Worm (Caenorhabditis elegans) whole organism, L3 larva: ENCODE measurements around the gene ZK673.2.

ENCODE experiments used
- ZK546.5 ChIP-seq: sonication (generic microtip); optimal IDR thresholded peaks from 2 replicates; lab custom pipeline; 2017; ENCODE audit warnings: missing biosample characterization, missing genetic modification characterization
- aly-2 ChIP-seq: fragments of 150-350 bp; optimal IDR thresholded peaks from 2 replicates; lab custom pipeline; 2014; ENCODE audit warnings: missing biosample characterization, missing genetic modification characterization
- ceh-82 ChIP-seq: fragments of 150-350 bp; optimal IDR thresholded peaks from 2 replicates; lab custom pipeline; 2014; ENCODE audit warnings: missing biosample characterization, missing genetic modification characterization
- fkh-10 ChIP-seq: sonication (generic microtip); optimal IDR thresholded peaks from 2 replicates; lab custom pipeline; 2017; ENCODE audit warnings: missing biosample characterization, missing genetic modification reagents, missing genetic modification characterization
- lsy-12 ChIP-seq: sonication (generic microtip); optimal IDR thresholded peaks from 2 replicates; lab custom pipeline; 2016; ENCODE audit warnings: mild to moderate bottlenecking, missing genetic modification characterization, missing compliant biosample characterization
- mdl-1 ChIP-seq: fragments of 150-350 bp; optimal IDR thresholded peaks from 2 replicates; lab custom pipeline; 2014; ENCODE audit warnings: missing biosample characterization, missing genetic modification characterization
- nfya-1 ChIP-seq: sonication (generic microtip); optimal IDR thresholded peaks from 2 replicates; lab custom pipeline; 2017; ENCODE audit warnings: missing genetic modification characterization, mild to moderate bottlenecking, missing compliant biosample characterization, antibody characterized with exemption, moderate library complexity; ENCODE audit not compliant: insufficient read depth
- snpc-4 ChIP-seq: fragments of 150-350 bp; optimal IDR thresholded peaks from 2 replicates; lab custom pipeline; 2014; ENCODE audit warnings: missing biosample characterization, missing genetic modification characterization
- tbx-2 ChIP-seq: sonication (generic microtip); optimal IDR thresholded peaks from 2 replicates; lab custom pipeline; 2016; ENCODE audit warnings: mild to moderate bottlenecking, missing genetic modification characterization, missing compliant biosample characterization
- zag-1 ChIP-seq: fragments of 150-350 bp; optimal IDR thresholded peaks from 2 replicates; lab custom pipeline; 2014; ENCODE audit warnings: missing biosample characterization, missing genetic modification characterization
- ztf-4 ChIP-seq: fragments of 150-350 bp; optimal IDR thresholded peaks from 2 replicates; lab custom pipeline; 2014; ENCODE audit warnings: missing biosample characterization, missing genetic modification characterization

DNA sequence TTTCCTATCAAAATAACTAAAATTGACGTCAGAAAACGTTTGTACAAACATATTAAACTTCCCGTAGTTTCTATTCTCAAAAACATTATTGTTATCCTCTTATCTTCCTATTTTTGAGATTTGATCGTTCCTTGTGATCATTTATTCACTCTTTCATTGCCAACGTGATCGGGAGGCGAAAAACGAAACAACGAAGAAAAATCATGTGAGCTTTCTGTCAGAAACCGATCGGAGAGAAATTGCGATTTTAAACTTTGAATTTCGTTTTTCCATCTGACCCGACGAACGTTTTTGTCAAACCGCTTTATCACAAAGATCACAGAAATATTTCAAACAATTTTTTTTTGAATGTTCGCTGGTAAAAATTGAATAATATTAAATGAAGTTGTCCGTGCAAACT is 1.8 kb upstream of the ZK673.2 start:
- TF ChIP-seq zag-1 (no peak), fkh-10 (GFP tag; lab: Kevin White, UChicago) (no peak), ZK546.5 (tag; lab: Kevin White, UChicago) (no peak), nfya-1 (tag; lab: Kevin White, UChicago) (peak; percentile 15), lsy-12 (tag; lab: Kevin White, UChicago) (no peak), ceh-82 (tag; lab: Kevin White, UChicago) (no peak), snpc-4 (tag; lab: Kevin White, UChicago) (peak; percentile 12), ztf-4 (tag; lab: Kevin White, UChicago) (no peak), mdl-1 (tag; lab: Kevin White, UChicago) (no peak), aly-2 (tag; lab: Kevin White, UChicago) (no peak), tbx-2 (tag; lab: Kevin White, UChicago) (no peak)
